Fruit fly (Drosophila melanogaster) whole organism, wandering third instar larva: ENCODE measurements around the gene cni.

Experiments
- fru ChIP-seq: fragments of 200-800 bp; sonication (Bioruptor generic); optimal IDR thresholded peaks from 3 replicates; lab custom pipeline; 2016; ENCODE audit warnings: missing biosample characterization, mild to moderate bottlenecking, missing genetic modification characterization
- usp ChIP-seq: fragments of >200 bp; optimal IDR thresholded peaks from 2 replicates; lab custom pipeline; 2017; ENCODE audit warnings: missing biosample characterization, missing genetic modification characterization

dm6 chr2L:16316410-16316809 lies 5.9 kb upstream of the cni start:
- TF ChIP-seq fru (GFP tag; lab: Kevin White, UChicago): no peak
- no peak for TF ChIP-seq usp (GFP tag; lab: Kevin White, UChicago)
